Worm (Caenorhabditis elegans): ENCODE results near the gene fat-5.

DNA sequence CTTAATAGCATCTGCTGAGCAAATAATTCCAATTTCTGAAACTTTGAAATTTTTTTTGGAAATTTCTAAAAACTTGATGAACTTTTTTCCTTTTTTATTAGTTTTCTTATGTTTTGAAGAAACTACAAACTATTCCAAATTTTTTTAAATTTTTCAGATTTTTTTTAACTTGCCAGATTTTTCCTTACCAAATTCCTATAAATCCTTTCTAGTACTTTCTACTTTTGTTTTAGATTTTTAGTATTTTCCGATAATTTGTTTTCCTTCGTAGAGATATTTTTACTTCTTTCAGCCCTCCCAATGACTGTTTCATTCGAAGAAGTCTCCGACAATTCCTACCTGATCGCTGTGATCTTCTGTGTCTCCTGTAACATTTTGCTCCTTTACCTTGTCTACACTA, 6.2 kb upstream of the fat-5 start, which contains the start of gene str-77:
- TF ChIP-seq lin-13 (GFP tag; optimal IDR thresholded peaks at IDR 0.05) (no peak), ceh-88 (GFP tag; IDR thresholded peaks at IDR 0.05) (no peak), nhr-76 (tag; optimal IDR thresholded peaks at IDR 0.05) (no peak), elt-2 (tag; optimal IDR thresholded peaks at IDR 0.05) (no peak), snpc-4 (tag; optimal IDR thresholded peaks at IDR 0.05) (no peak), grh-1 (GFP tag; IDR thresholded peaks at IDR 0.05) (no peak), ceh-8 (GFP tag; optimal IDR thresholded peaks at IDR 0.05) (no peak)

Measured in whole organism, L1 larva.